Fruit fly (Drosophila melanogaster) whole organism, embryonic: ENCODE results near the gene CG13921.

Experiments used
- Atf6 ChIP-seq: fragments of 200-800 bp; sonication (Bioruptor generic); IDR thresholded peaks from 2 replicates; pipeline ENCODE4 v1.3.6; 2022; ENCODE audit warnings: missing biosample characterization, missing genetic modification characterization
- Bdp1 ChIP-seq: fragments of 200-800 bp; sonication (Bioruptor generic); optimal IDR thresholded peaks from 3 replicates; lab custom pipeline; 2016; ENCODE audit warnings: missing biosample characterization, missing genetic modification characterization
- CG10209 ChIP-seq: fragments of 200-800 bp; sonication (Bioruptor generic); optimal IDR thresholded peaks from 3 replicates; lab custom pipeline; 2017; ENCODE audit warnings: missing biosample characterization, mild to moderate bottlenecking, missing genetic modification characterization, missing genetic modification reagents
- CG10274 ChIP-seq: fragments of 200-800 bp; sonication (Bioruptor generic); optimal IDR thresholded peaks from 3 replicates; lab custom pipeline; 2017; ENCODE audit warnings: missing biosample characterization, mild to moderate bottlenecking, missing genetic modification characterization
- CG11456 ChIP-seq: fragments of 200-800 bp; sonication (Bioruptor generic); IDR thresholded peaks from 3 replicates; pipeline ENCODE4 v1.3.6; 2022; ENCODE audit warnings: missing biosample characterization, missing genetic modification characterization
- CG11695 ChIP-seq: fragments of 200-800 bp; sonication (Bioruptor generic); IDR thresholded peaks from 3 replicates; pipeline ENCODE4 v1.3.6; 2022; ENCODE audit warnings: missing biosample characterization, missing genetic modification characterization
- CG11696 ChIP-seq: fragments of 200-800 bp; sonication (Bioruptor generic); IDR thresholded peaks from 2 replicates; pipeline ENCODE4 v1.3.6; 2022; ENCODE audit warnings: missing biosample characterization, missing genetic modification characterization
- CG13123 ChIP-seq: fragments of 200-800 bp; sonication (Bioruptor generic); optimal IDR thresholded peaks from 2 replicates; lab custom pipeline; 2016; ENCODE audit warnings: missing biosample characterization, missing genetic modification characterization
- CG16813 ChIP-seq: fragments of 200-800 bp; sonication (Bioruptor generic); IDR thresholded peaks from 3 replicates; pipeline ENCODE4 v1.3.6; 2022; ENCODE audit warnings: missing biosample characterization, missing genetic modification characterization; ENCODE audit not compliant: partially characterized antibody
- CG17328 ChIP-seq: fragments of 200-800 bp; sonication (Bioruptor generic); IDR thresholded peaks from 2 replicates; pipeline ENCODE4 v1.3.6; 2022; ENCODE audit warnings: missing biosample characterization, missing genetic modification characterization
- CG17612 ChIP-seq: fragments of 200-800 bp; sonication (Bioruptor generic); IDR thresholded peaks from 2 replicates; pipeline ENCODE4 v1.3.6; 2022; ENCODE audit warnings: missing biosample characterization, missing genetic modification characterization
- CG2202 ChIP-seq: fragments of 200-800 bp; sonication (Bioruptor generic); optimal IDR thresholded peaks from 2 replicates; lab custom pipeline; 2018; ENCODE audit warnings: missing biosample characterization, mild to moderate bottlenecking, missing genetic modification characterization
- CG2875 ChIP-seq: fragments of 200-800 bp; sonication (Bioruptor generic); optimal IDR thresholded peaks from 2 replicates; lab custom pipeline; 2017; ENCODE audit warnings: missing biosample characterization, mild to moderate bottlenecking, missing genetic modification characterization, missing genetic modification reagents
- CG2889 ChIP-seq: fragments of 200-800 bp; sonication (Bioruptor generic); IDR thresholded peaks from 3 replicates; pipeline ENCODE4 v1.3.6; 2022; ENCODE audit warnings: missing biosample characterization, missing genetic modification characterization
- CG31365 ChIP-seq: fragments of 200-800 bp; sonication (Bioruptor generic); optimal IDR thresholded peaks from 2 replicates; lab custom pipeline; 2018; ENCODE audit warnings: missing biosample characterization, mild to moderate bottlenecking, missing genetic modification characterization
- CG3163 ChIP-seq: fragments of 200-800 bp; sonication (Bioruptor generic); optimal IDR thresholded peaks from 3 replicates; lab custom pipeline; 2016; ENCODE audit warnings: missing biosample characterization, missing genetic modification characterization
- CG32532 ChIP-seq: fragments of 200-800 bp; sonication (Bioruptor generic); IDR thresholded peaks from 2 replicates; pipeline ENCODE4 v1.3.6; 2022; ENCODE audit warnings: missing biosample characterization, missing genetic modification characterization
- CG4730 ChIP-seq: fragments of 200-800 bp; sonication (Bioruptor generic); IDR thresholded peaks from 2 replicates; pipeline ENCODE4 v1.3.6; 2022; ENCODE audit warnings: missing biosample characterization, missing genetic modification characterization
- CG6654 ChIP-seq: fragments of 200-800 bp; sonication (Bioruptor generic); optimal IDR thresholded peaks from 2 replicates; lab custom pipeline; 2017; ENCODE audit warnings: missing biosample characterization, mild to moderate bottlenecking, missing genetic modification characterization
- CG6791 ChIP-seq: fragments of 200-800 bp; sonication (Bioruptor generic); IDR thresholded peaks from 3 replicates; pipeline ENCODE4 v1.3.6; 2022; ENCODE audit warnings: missing biosample characterization, missing genetic modification characterization; ENCODE audit not compliant: partially characterized antibody
- CG7271 ChIP-seq: fragments of 200-800 bp; sonication (Bioruptor generic); optimal IDR thresholded peaks from 2 replicates; lab custom pipeline; 2018; ENCODE audit warnings: missing biosample characterization, mild to moderate bottlenecking, missing genetic modification characterization, moderate library complexity
- CG8281 ChIP-seq: fragments of 200-800 bp; sonication (Bioruptor generic); optimal IDR thresholded peaks from 2 replicates; lab custom pipeline; 2018; ENCODE audit warnings: missing biosample characterization, mild to moderate bottlenecking, missing genetic modification characterization, moderate library complexity
- CG8290 ChIP-seq, 3 experiments: fragments of 200-800 bp; sonication (Bioruptor generic); optimal IDR thresholded peaks; 2 replicates each; lab custom pipeline; 2016 to 2019; ENCODE audit warnings: missing biosample characterization in 3 of 3, missing genetic modification characterization in 3 of 3, mild to moderate bottlenecking in 2 of 3, moderate library complexity in 1 of 3
- CrebB ChIP-seq: fragments of 200-800 bp; sonication (Bioruptor generic); optimal IDR thresholded peaks from 3 replicates; lab custom pipeline; 2018; ENCODE audit warnings: missing biosample characterization, mild to moderate bottlenecking, missing genetic modification characterization
- Dek ChIP-seq: fragments of 200-800 bp; sonication (Bioruptor generic); optimal IDR thresholded peaks from 3 replicates; lab custom pipeline; 2019; ENCODE audit warnings: missing biosample characterization, mild to moderate bottlenecking, missing genetic modification characterization, moderate library complexity
- Dip2 ChIP-seq: fragments of 200-800 bp; sonication (Bioruptor generic); IDR thresholded peaks from 2 replicates; pipeline ENCODE4 v1.3.6; 2022; ENCODE audit warnings: missing biosample characterization, missing genetic modification characterization
- Dp ChIP-seq: fragments of 200-800 bp; sonication (Bioruptor generic); optimal IDR thresholded peaks from 2 replicates; lab custom pipeline; 2018; ENCODE audit warnings: missing biosample characterization, mild to moderate bottlenecking, missing genetic modification characterization, moderate library complexity
- Dref ChIP-seq: fragments of 200-800 bp; sonication (Bioruptor generic); IDR thresholded peaks from 2 replicates; pipeline ENCODE4 v1.3.6; 2022; ENCODE audit warnings: missing biosample characterization, missing genetic modification characterization
- Jarid2 ChIP-seq: fragments of 200-800 bp; sonication (Bioruptor generic); optimal IDR thresholded peaks from 3 replicates; lab custom pipeline; 2017; ENCODE audit warnings: mild to moderate bottlenecking, missing biosample characterization, missing genetic modification reagents, missing genetic modification characterization
- Lpt ChIP-seq: fragments of >200 bp; optimal IDR thresholded peaks from 2 replicates; lab custom pipeline; 2018; ENCODE audit warnings: missing biosample characterization, missing genetic modification characterization
- NFAT ChIP-seq: fragments of 200-800 bp; sonication (Bioruptor generic); IDR thresholded peaks from 2 replicates; pipeline ENCODE4 v1.3.6; 2022; ENCODE audit warnings: missing biosample characterization, missing genetic modification characterization
- Oaz ChIP-seq: fragments of 200-800 bp; sonication (Bioruptor generic); IDR thresholded peaks from 2 replicates; pipeline ENCODE4 v1.3.6; 2022; ENCODE audit warnings: missing biosample characterization, missing genetic modification characterization
- TFAM ChIP-seq: fragments of 200-800 bp; sonication (Bioruptor generic); optimal IDR thresholded peaks from 2 replicates; lab custom pipeline; 2017; ENCODE audit warnings: missing biosample characterization, missing genetic modification characterization, inconsistent platforms
- YL-1 ChIP-seq: fragments of 200-800 bp; sonication (Bioruptor generic); optimal IDR thresholded peaks from 3 replicates; lab custom pipeline; 2017; ENCODE audit warnings: missing biosample characterization, mild to moderate bottlenecking, missing genetic modification characterization
- ara ChIP-seq: fragments of 200-800 bp; sonication (Bioruptor generic); IDR thresholded peaks from 2 replicates; pipeline ENCODE4 v1.3.6; 2022; ENCODE audit warnings: missing biosample characterization, missing genetic modification characterization
- ato ChIP-seq: fragments of 200-800 bp; sonication (Bioruptor generic); IDR thresholded peaks from 2 replicates; pipeline ENCODE4 v1.3.6; 2022; ENCODE audit warnings: missing biosample characterization, missing genetic modification characterization; ENCODE audit not compliant: partially characterized antibody
- caup ChIP-seq: fragments of 200-800 bp; sonication (Bioruptor generic); optimal IDR thresholded peaks from 3 replicates; lab custom pipeline; 2017; ENCODE audit warnings: missing biosample characterization, mild to moderate bottlenecking, missing genetic modification characterization, moderate library complexity; ENCODE audit not compliant: severe bottlenecking
- crol ChIP-seq: fragments of 200-800 bp; sonication (Bioruptor generic); IDR thresholded peaks from 2 replicates; pipeline ENCODE4 v1.3.6; 2022; ENCODE audit warnings: missing biosample characterization, missing genetic modification characterization
- eve ChIP-seq, 2 experiments: fragments of >200 bp; optimal IDR thresholded peaks; 2 replicates each; lab custom pipeline; 2017; ENCODE audit warnings: missing biosample characterization in 2 of 2, missing genetic modification characterization in 2 of 2
- exex ChIP-seq: fragments of 200-800 bp; sonication (Bioruptor generic); optimal IDR thresholded peaks from 4 replicates; lab custom pipeline; 2018; ENCODE audit warnings: missing biosample characterization, mild to moderate bottlenecking, missing genetic modification characterization, moderate library complexity
- fru ChIP-seq: fragments of >200 bp; optimal IDR thresholded peaks from 2 replicates; lab custom pipeline; 2017
- slp2 ChIP-seq: fragments of 200-800 bp; sonication (Bioruptor generic); optimal IDR thresholded peaks from 2 replicates; lab custom pipeline; 2016; ENCODE audit warnings: missing biosample characterization, missing genetic modification characterization
- sna ChIP-seq: fragments of 200-800 bp; sonication (Bioruptor generic); IDR thresholded peaks from 2 replicates; pipeline ENCODE4 v1.3.6; 2022; ENCODE audit warnings: missing biosample characterization, missing genetic modification characterization; ENCODE audit not compliant: partially characterized antibody
- stc ChIP-seq: fragments of 200-800 bp; sonication (Bioruptor generic); IDR thresholded peaks from 2 replicates; pipeline ENCODE4 v1.3.6; 2022; ENCODE audit warnings: missing biosample characterization, missing genetic modification characterization
- stwl ChIP-seq: fragments of 200-800 bp; sonication (Bioruptor generic); optimal IDR thresholded peaks from 3 replicates; lab custom pipeline; 2018; ENCODE audit warnings: missing biosample characterization, mild to moderate bottlenecking, missing genetic modification characterization, moderate library complexity
- tll ChIP-seq, 2 experiments: fragments of 200-800 bp in 1 of 2; fragments of >200 bp in 1 of 2; sonication (Bioruptor generic) in 1 of 2; optimal IDR thresholded peaks; 2 replicates each; lab custom pipeline; 2017 to 2019; ENCODE audit warnings: missing biosample characterization in 2 of 2, missing genetic modification characterization in 2 of 2, mild to moderate bottlenecking in 1 of 2, moderate library complexity in 1 of 2
- trem ChIP-seq: fragments of 200-800 bp; optimal IDR thresholded peaks from 3 replicates; lab custom pipeline; 2019; ENCODE audit warnings: missing biosample characterization, mild to moderate bottlenecking, missing genetic modification characterization, moderate library complexity
- vvl ChIP-seq: fragments of 200-800 bp; sonication (Bioruptor generic); IDR thresholded peaks from 2 replicates; pipeline ENCODE4 v1.3.6; 2022; ENCODE audit warnings: missing biosample characterization, missing genetic modification characterization

Gene CG13921

dm6 chr3L:1738375-1739328, 8.1 kb upstream of the CG13921 start, which contains the start of gene Gk2 (continued):
- TF ChIP-seq YL-1 (GFP tag; lab: Kevin White, UChicago): no peak
- TF ChIP-seq Dek: no peak
- TF ChIP-seq CG10274: no peak
- TF ChIP-seq Dp (GFP tag; lab: Kevin White, UChicago): peak; percentile 98
- peak; percentile 38; the same call in 1 of the 2 replicates for TF ChIP-seq crol (GFP tag; lab: Robert Waterston, UW)
- TF ChIP-seq sna: peak; percentile 31; the same call in 1 of the 2 replicates
- no peak for TF ChIP-seq CG11696
- TF ChIP-seq CG8281: no peak
- TF ChIP-seq ato (GFP tag; lab: Robert Waterston, UW): no peak
- no peak for TF ChIP-seq CG11695 (GFP tag; lab: Robert Waterston, UW)
- no peak for TF ChIP-seq Oaz (GFP tag; lab: Robert Waterston, UW)
- TF ChIP-seq caup (GFP tag; lab: Kevin White, UChicago): no peak
- no peak for TF ChIP-seq slp2 (GFP tag; lab: Kevin White, UChicago)
- TF ChIP-seq ara: no peak
- TF ChIP-seq CrebB (tag; lab: Kevin White, UChicago): no peak
- no peak for TF ChIP-seq CG8290 (GFP tag; optimal IDR thresholded peaks at IDR 0.05; lab: Kevin White, UChicago)
- peak in 1 of 2 experiments; percentile 11 for TF ChIP-seq CG8290 (tag; optimal IDR thresholded peaks at IDR 0.05; lab: Kevin White, UChicago)
- TF ChIP-seq CG4730 (GFP tag; lab: Robert Waterston, UW): no peak
- no peak for TF ChIP-seq Bdp1 (GFP tag; lab: Kevin White, UChicago)
- no peak for TF ChIP-seq CG17612 (GFP tag; lab: Robert Waterston, UW)
- TF ChIP-seq Jarid2 (GFP tag; lab: Kevin White, UChicago): no peak
- TF ChIP-seq tll (GFP tag; optimal IDR thresholded peaks at IDR 0.05; lab: Kevin White, UChicago): no peak
- 0 out of 2 replicates have a peak, but pooled peaks have one; percentile 28 for TF ChIP-seq vvl
- TF ChIP-seq CG16813: peak; percentile 56
- no peak for TF ChIP-seq CG13123 (GFP tag; lab: Kevin White, UChicago)
- TF ChIP-seq Dip2 (GFP tag; lab: Robert Waterston, UW): no peak
- TF ChIP-seq CG10209 (GFP tag; lab: Kevin White, UChicago): no peak
- peak; percentile 94 for TF ChIP-seq Dref (GFP tag; lab: Robert Waterston, UW)
- TF ChIP-seq stc: no peak
- peak; percentile 48 for TF ChIP-seq stwl (tag; lab: Kevin White, UChicago)
- TF ChIP-seq CG6791 (GFP tag; lab: Robert Waterston, UW): peak; percentile 48; the same call in 1 of the 3 replicates
- TF ChIP-seq CG2889 (GFP tag; lab: Robert Waterston, UW): no peak
- TF ChIP-seq Lpt: no peak
- TF ChIP-seq exex (tag; lab: Kevin White, UChicago): no peak
- no peak for TF ChIP-seq CG2875
- TF ChIP-seq CG32532 (GFP tag; lab: Robert Waterston, UW): no peak
- TF ChIP-seq CG6654 (GFP tag; lab: Kevin White, UChicago): no peak
- TF ChIP-seq eve (GFP tag; optimal IDR thresholded peaks at IDR 0.05; lab: Kevin White, UChicago): no peak
- no peak for TF ChIP-seq NFAT (GFP tag; lab: Robert Waterston, UW)
- no peak for TF ChIP-seq CG3163
- no peak for TF ChIP-seq CG31365 (tag; lab: Kevin White, UChicago)
- TF ChIP-seq CG17328 (GFP tag; lab: Robert Waterston, UW): 0 out of 2 replicates have a peak, but pooled peaks have one; percentile 13
- no peak for TF ChIP-seq Atf6
- no peak for TF ChIP-seq TFAM
- peak; percentile 59 for TF ChIP-seq trem
- no peak for TF ChIP-seq fru (lab: Kevin White, UChicago)
- no peak for TF ChIP-seq CG11456
- no peak for TF ChIP-seq CG7271 (tag; lab: Kevin White, UChicago)
- no peak for TF ChIP-seq CG2202 (tag; lab: Kevin White, UChicago)
